Fruit fly (Drosophila melanogaster) whole organism, wandering third instar larva: ENCODE results near the gene CG6961.

Experiments used
- Abd-B ChIP-seq: fragments of >200 bp; optimal IDR thresholded peaks from 2 replicates; lab custom pipeline; 2017; ENCODE audit warnings: missing biosample characterization, missing genetic modification characterization
- CG32264 ChIP-seq: fragments of 200-800 bp; sonication (Bioruptor generic); optimal IDR thresholded peaks from 2 replicates; lab custom pipeline; 2016; ENCODE audit warnings: missing biosample characterization, missing genetic modification characterization
- CG9705 ChIP-seq: fragments of 200-800 bp; sonication (Bioruptor generic); optimal IDR thresholded peaks from 2 replicates; lab custom pipeline; 2018; ENCODE audit warnings: missing biosample characterization, mild to moderate bottlenecking, missing genetic modification characterization
- CrebA ChIP-seq: fragments of 200-800 bp; sonication (Bioruptor generic); optimal IDR thresholded peaks from 2 replicates; lab custom pipeline; 2016; ENCODE audit warnings: missing biosample characterization, mild to moderate bottlenecking, missing genetic modification characterization, borderline replicate concordance
- Dfd ChIP-seq: fragments of >200 bp; optimal IDR thresholded peaks from 2 replicates; lab custom pipeline; 2017; ENCODE audit warnings: missing biosample characterization, missing genetic modification characterization
- Dif ChIP-seq: fragments of 200-275, 200-300 bp; sonication (Bioruptor generic); optimal IDR thresholded peaks from 2 replicates; lab custom pipeline; 2018; ENCODE audit warnings: missing biosample characterization, missing genetic modification characterization; ENCODE audit not compliant: partially characterized antibody
- GATAd ChIP-seq: sonication (Bioruptor generic); optimal IDR thresholded peaks from 2 replicates; lab custom pipeline; 2016; ENCODE audit warnings: missing biosample characterization, missing genetic modification characterization
- HLH106 ChIP-seq: fragments of 200-800 bp; optimal IDR thresholded peaks from 3 replicates; lab custom pipeline; 2019; ENCODE audit warnings: missing biosample characterization, mild to moderate bottlenecking, missing genetic modification characterization, moderate library complexity
- Hnf4 ChIP-seq: fragments of 200-800 bp; sonication (Bioruptor generic); optimal IDR thresholded peaks from 2 replicates; lab custom pipeline; 2016; ENCODE audit warnings: missing biosample characterization, mild to moderate bottlenecking, missing genetic modification characterization
- Hr78 ChIP-seq: fragments of >200 bp; optimal IDR thresholded peaks from 2 replicates; lab custom pipeline; 2017; ENCODE audit warnings: missing biosample characterization, missing genetic modification characterization
- Hr83 ChIP-seq: fragments of 200-300 bp; sonication (Bioruptor generic); optimal IDR thresholded peaks from 2 replicates; lab custom pipeline; 2016; ENCODE audit warnings: missing biosample characterization, mild to moderate bottlenecking, missing genetic modification characterization, moderate library complexity; ENCODE audit not compliant: poor library complexity, severe bottlenecking
- Jra ChIP-seq: sonication (Bioruptor generic); optimal IDR thresholded peaks from 2 replicates; lab custom pipeline; 2016; ENCODE audit warnings: missing biosample characterization, missing genetic modification characterization
- Mio ChIP-seq: sonication (Bioruptor generic); optimal IDR thresholded peaks from 2 replicates; lab custom pipeline; 2016; ENCODE audit warnings: missing biosample characterization, missing genetic modification characterization
- Myc ChIP-seq: fragments of >200 bp; optimal IDR thresholded peaks from 2 replicates; lab custom pipeline; 2017
- N ChIP-seq: fragments of >200 bp; optimal IDR thresholded peaks from 2 replicates; lab custom pipeline; 2018; ENCODE audit warnings: missing biosample characterization, missing external identifiers, missing genetic modification characterization
- OdsH ChIP-seq: fragments of 200-800 bp; sonication (Bioruptor generic); optimal IDR thresholded peaks from 2 replicates; lab custom pipeline; 2016; ENCODE audit warnings: missing biosample characterization, mild to moderate bottlenecking, missing genetic modification characterization
- Rel ChIP-seq, 2 experiments: fragments of 200-800 bp; sonication (Bioruptor generic) in 1 of 2; optimal IDR thresholded peaks; 2 replicates in 1 of 2; 3 replicates in 1 of 2; lab custom pipeline; 2016 to 2019; ENCODE audit warnings: mild to moderate bottlenecking in 2 of 2, missing biosample characterization in 2 of 2, missing genetic modification characterization in 2 of 2, moderate library complexity in 1 of 2
- Sp1 ChIP-seq: fragments of 200-800 bp; sonication (Bioruptor generic); optimal IDR thresholded peaks from 3 replicates; lab custom pipeline; 2019; ENCODE audit warnings: missing biosample characterization, mild to moderate bottlenecking, missing genetic modification characterization, moderate library complexity
- Vsx2 ChIP-seq: fragments of 200-300, 225-300 bp; sonication (Bioruptor generic); optimal IDR thresholded peaks from 2 replicates; lab custom pipeline; 2018; ENCODE audit warnings: missing biosample characterization, missing genetic modification characterization; ENCODE audit not compliant: partially characterized antibody
- br ChIP-seq: fragments of 200-800 bp; sonication (Bioruptor generic); optimal IDR thresholded peaks from 2 replicates; lab custom pipeline; 2016; ENCODE audit warnings: missing biosample characterization, missing genetic modification characterization
- brk ChIP-seq: fragments of 200-800 bp; sonication (Bioruptor generic); optimal IDR thresholded peaks from 2 replicates; lab custom pipeline; 2016; ENCODE audit warnings: missing biosample characterization, mild to moderate bottlenecking, missing genetic modification characterization
- dl ChIP-seq, 2 experiments: fragments of 175-275, 200-275 bp in 1 of 2; fragments of 200-275 bp in 1 of 2; sonication (Bioruptor generic); optimal IDR thresholded peaks; lab custom pipeline; 2018; ENCODE audit warnings: mild to moderate bottlenecking in 2 of 2, missing biosample characterization in 2 of 2, missing genetic modification characterization in 2 of 2, moderate library complexity in 2 of 2; ENCODE audit not compliant: partially characterized antibody in 2 of 2, insufficient read depth in 1 of 2
- dmrt93B ChIP-seq: fragments of 200-800 bp; sonication (Bioruptor generic); optimal IDR thresholded peaks from 2 replicates; lab custom pipeline; 2018; ENCODE audit warnings: missing biosample characterization, mild to moderate bottlenecking, missing genetic modification characterization
- dsf ChIP-seq: sonication (Bioruptor generic); optimal IDR thresholded peaks from 2 replicates; lab custom pipeline; 2016; ENCODE audit warnings: missing biosample characterization, missing genetic modification characterization, borderline replicate concordance
- ey ChIP-seq: fragments of 200-800 bp; sonication (Bioruptor generic); optimal IDR thresholded peaks from 2 replicates; lab custom pipeline; 2016; ENCODE audit warnings: missing biosample characterization, missing genetic modification characterization
- foxo ChIP-seq, 2 experiments: fragments of 200-800 bp; sonication (Bioruptor generic); optimal IDR thresholded peaks; 2 replicates in 1 of 2; 3 replicates in 1 of 2; lab custom pipeline; 2016 to 2017; ENCODE audit warnings: missing biosample characterization in 2 of 2, missing genetic modification characterization in 2 of 2
- fru ChIP-seq: fragments of 200-800 bp; sonication (Bioruptor generic); optimal IDR thresholded peaks from 3 replicates; lab custom pipeline; 2016; ENCODE audit warnings: missing biosample characterization, mild to moderate bottlenecking, missing genetic modification characterization
- h ChIP-seq: fragments of 200-800 bp; sonication (Bioruptor generic); optimal IDR thresholded peaks from 3 replicates; lab custom pipeline; 2016; ENCODE audit warnings: missing biosample characterization, mild to moderate bottlenecking, missing genetic modification characterization
- jim ChIP-seq: fragments of 175-275, 200-325 bp; sonication (Bioruptor generic); optimal IDR thresholded peaks from 2 replicates; lab custom pipeline; 2016; ENCODE audit warnings: missing biosample characterization, mild to moderate bottlenecking, missing genetic modification characterization
- lola ChIP-seq: fragments of >200 bp; optimal IDR thresholded peaks from 2 replicates; lab custom pipeline; 2017; ENCODE audit warnings: missing biosample characterization, missing genetic modification characterization
- pan ChIP-seq: fragments of >200 bp; optimal IDR thresholded peaks from 2 replicates; lab custom pipeline; 2017
- psq ChIP-seq: fragments of 200-800 bp; sonication (Bioruptor generic); optimal IDR thresholded peaks from 3 replicates; lab custom pipeline; 2017; ENCODE audit warnings: missing biosample characterization, mild to moderate bottlenecking, missing genetic modification characterization, moderate library complexity
- rgr ChIP-seq: fragments of 200-800 bp; sonication (Bioruptor generic); optimal IDR thresholded peaks from 3 replicates; lab custom pipeline; 2016; ENCODE audit warnings: missing biosample characterization, mild to moderate bottlenecking, missing genetic modification characterization
- sage ChIP-seq: fragments of 200-800 bp; sonication (Bioruptor generic); optimal IDR thresholded peaks from 2 replicates; lab custom pipeline; 2016; ENCODE audit warnings: missing biosample characterization, mild to moderate bottlenecking, missing genetic modification characterization
- sv ChIP-seq: fragments of 200-800 bp; sonication (Bioruptor generic); optimal IDR thresholded peaks from 3 replicates; lab custom pipeline; 2016; ENCODE audit warnings: missing biosample characterization, missing genetic modification characterization
- tai ChIP-seq: sonication (Bioruptor generic); optimal IDR thresholded peaks from 2 replicates; lab custom pipeline; 2016; ENCODE audit warnings: missing biosample characterization, missing genetic modification characterization
- usp ChIP-seq: fragments of >200 bp; optimal IDR thresholded peaks from 2 replicates; lab custom pipeline; 2017; ENCODE audit warnings: missing biosample characterization, missing genetic modification characterization
- woc ChIP-seq: sonication (Bioruptor generic); optimal IDR thresholded peaks from 2 replicates; lab custom pipeline; 2016; ENCODE audit warnings: missing biosample characterization, mild to moderate bottlenecking, missing genetic modification characterization

The CG6961 gene

dm6 chrX:18775839-18776538 lies 12.0 kb downstream of the CG6961 start (continued):
- TF ChIP-seq Hr83 (GFP tag; lab: Kevin White, UChicago) (no peak), h (peak; percentile 72), pan (lab: Kevin White, UChicago) (no peak), N (no peak), Mio (no peak)

- peak; percentile 28 for TF ChIP-seq h
- TF ChIP-seq lola (GFP tag; lab: Kevin White, UChicago), result no peak
- no peak for TF ChIP-seq Rel (GFP tag; optimal IDR thresholded peaks at IDR 0.05; lab: Kevin White, UChicago)
- peak; percentile 33 for TF ChIP-seq Rel (tag; optimal IDR thresholded peaks at IDR 0.05; lab: Kevin White, UChicago)
- TF ChIP-seq N, result no peak
- TF ChIP-seq ey (GFP tag; lab: Kevin White, UChicago), result peak; percentile 48
- peak; percentile 21 for TF ChIP-seq fru
- no peak for TF ChIP-seq Hr83 (GFP tag; lab: Kevin White, UChicago)
- TF ChIP-seq HLH106, result peak; percentile 52
- TF ChIP-seq CG9705 (GFP tag; lab: Kevin White, UChicago), result peak; percentile 21
- no peak for TF ChIP-seq Vsx2 (GFP tag; lab: Kevin White, UChicago)
- peak; percentile 58 for TF ChIP-seq woc (GFP tag; lab: Kevin White, UChicago)
- TF ChIP-seq rgr (GFP tag; lab: Kevin White, UChicago), result peak; percentile 3
- no peak for TF ChIP-seq dl (GFP tag; optimal IDR thresholded peaks at IDR 0.05; lab: Kevin White, UChicago; ENCODE audit: insufficient read depth in 1 of 2, partially characterized antibody in 2 of 2)
- no peak for TF ChIP-seq tai
- TF ChIP-seq dsf, result no peak
- TF ChIP-seq sage (GFP tag; lab: Kevin White, UChicago), result no peak
- no peak for TF ChIP-seq Abd-B (GFP tag; lab: Kevin White, UChicago)
- TF ChIP-seq brk (GFP tag; lab: Kevin White, UChicago), result no peak
- no peak for TF ChIP-seq CrebA (GFP tag; lab: Kevin White, UChicago)
- TF ChIP-seq Mio, result no peak
- no peak for TF ChIP-seq br
- TF ChIP-seq Jra (GFP tag; lab: Kevin White, UChicago), result no peak
- TF ChIP-seq jim (GFP tag; lab: Kevin White, UChicago), result no peak
- no peak for TF ChIP-seq Dfd
- peak; percentile 51 for TF ChIP-seq Sp1 (GFP tag; lab: Kevin White, UChicago)
- no peak for TF ChIP-seq OdsH
- TF ChIP-seq GATAd (GFP tag; lab: Kevin White, UChicago), result no peak
- no peak for TF ChIP-seq pan (lab: Kevin White, UChicago)
- no peak for TF ChIP-seq usp (GFP tag; lab: Kevin White, UChicago)
- no peak for TF ChIP-seq CG32264 (GFP tag; lab: Kevin White, UChicago)
- no peak for TF ChIP-seq Hr78 (GFP tag; lab: Kevin White, UChicago)
- TF ChIP-seq sv, result no peak
- TF ChIP-seq psq (GFP tag; lab: Kevin White, UChicago), result no peak
- TF ChIP-seq Hnf4 (GFP tag; lab: Kevin White, UChicago), result peak; percentile 6
- TF ChIP-seq foxo (GFP tag; optimal IDR thresholded peaks at IDR 0.05; lab: Kevin White, UChicago), result peak in 1 of 2 experiments; percentile 40
- peak; percentile 9 for TF ChIP-seq dmrt93B
- TF ChIP-seq Myc, result peak; percentile 82
- peak; percentile 13 for TF ChIP-seq Dif (GFP tag; lab: Kevin White, UChicago)
Observed at dm6 chrX:18774818-18775343, 13.1 kb downstream of the CG6961 start, which contains the start of gene CG6891. Gene CG6891 (plus strand): TSS chrX:18775228.
